Worm (Caenorhabditis elegans): ENCODE measurements around the gene F44G4.1.

Gene F44G4.1

ce11 chrII:9041306-9041705, 46.9 kb downstream of the F44G4.1 start, which contains the start of gene F37B12.3:
Gene F37B12.3 (minus strand): TSS chrII:9041406.
- no peak for TF ChIP-seq sea-1 (GFP tag; conservative IDR thresholded peaks at IDR 0.05)
- TF ChIP-seq tra-4 (tag; optimal IDR thresholded peaks at IDR 0.05): no peak
- TF ChIP-seq ama-1 (optimal IDR thresholded peaks at IDR 0.05): peak; percentile 16

- TF ChIP-seq ets-7 (tag; optimal IDR thresholded peaks at IDR 0.05): no peak
- no peak for TF ChIP-seq ceh-13 (GFP tag; optimal IDR thresholded peaks at IDR 0.05)
- TF ChIP-seq tra-4 (tag; optimal IDR thresholded peaks at IDR 0.05): no peak
- TF ChIP-seq pes-1 (GFP tag; IDR thresholded peaks at IDR 0.05): no peak
Observed at ce11 chrII:9042059-9042458, 47.6 kb downstream of the F44G4.1 start.

Data from whole organism, early embryonic.